Worm (Caenorhabditis elegans): Measurements from ENCODE around the gene T23F2.4.

Gene T23F2.4

DNA sequence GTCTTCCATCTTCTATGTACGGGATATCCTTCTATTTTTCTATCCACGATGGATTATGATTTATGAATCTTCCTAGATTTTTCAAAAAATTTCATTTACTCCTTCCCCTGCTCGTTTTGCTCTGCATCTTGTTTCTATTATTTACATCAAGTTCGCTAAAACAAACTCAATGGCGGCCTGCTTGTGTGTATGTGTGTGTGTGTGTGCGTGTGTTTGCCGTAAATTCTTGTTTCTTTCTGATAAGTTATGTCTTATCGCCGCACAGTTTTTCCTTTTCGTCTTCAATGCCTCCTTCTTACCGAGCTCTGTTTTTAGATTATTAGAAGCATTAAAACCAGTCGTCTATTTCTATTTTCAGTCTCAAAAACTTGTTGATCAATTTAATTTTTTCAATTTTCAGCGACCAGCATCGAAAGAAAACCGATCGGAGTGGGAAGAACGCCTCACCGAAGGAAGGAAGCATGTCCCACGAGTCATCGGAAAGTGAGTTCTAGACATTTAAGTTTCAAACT is 35.5 kb downstream of the T23F2.4 start, which contains the start of gene dlg-1:
TSS of gene dlg-1 (plus strand) at position 401 of the 512 bp plus-strand sequence.
- no peak for TF ChIP-seq F44E2.7 (GFP tag; IDR thresholded peaks at IDR 0.05)
- no peak for TF ChIP-seq Y75B8A.6 (GFP tag; IDR thresholded peaks at IDR 0.05)
- no peak for TF ChIP-seq daf-12 (tag; optimal IDR thresholded peaks at IDR 0.05)
- TF ChIP-seq aha-1 (tag): no peak
- TF ChIP-seq hmg-1.1 (GFP tag; IDR thresholded peaks at IDR 0.05): no peak
- TF ChIP-seq nhr-41 (GFP tag; IDR thresholded peaks at IDR 0.05): no peak
- TF ChIP-seq unc-62 (GFP tag; optimal IDR thresholded peaks at IDR 0.05 in 1 of 2): peak in 1 of 2 experiments; percentile 97
- TF ChIP-seq unc-62 (tag; optimal IDR thresholded peaks at IDR 0.05): no peak
- no peak for TF ChIP-seq Y105C5A.15 (GFP tag; IDR thresholded peaks at IDR 0.05)
- no peak for TF ChIP-seq dmd-9 (GFP tag; IDR thresholded peaks at IDR 0.05)
- TF ChIP-seq nhr-237 (tag; optimal IDR thresholded peaks at IDR 0.05): no peak
- no peak for TF ChIP-seq lin-13 (GFP tag; optimal IDR thresholded peaks at IDR 0.05)
- TF ChIP-seq madf-5 (GFP tag; IDR thresholded peaks at IDR 0.05): no peak
- no peak for TF ChIP-seq tra-1 (GFP tag; IDR thresholded peaks at IDR 0.05)
- no peak for TF ChIP-seq daf-16 (GFP tag; optimal IDR thresholded peaks at IDR 0.05)
- TF ChIP-seq daf-16 (tag; optimal IDR thresholded peaks at IDR 0.05): peak; percentile 73
- peak; percentile 14 for TF ChIP-seq nhr-28 (tag; optimal IDR thresholded peaks at IDR 0.05)
- TF ChIP-seq D1046.2 (GFP tag; IDR thresholded peaks at IDR 0.05): no peak
- TF ChIP-seq nhr-76 (tag; optimal IDR thresholded peaks at IDR 0.05): no peak
- TF ChIP-seq lim-7 (GFP tag; IDR thresholded peaks at IDR 0.05): no peak
- TF ChIP-seq lin-15B (tag; optimal IDR thresholded peaks at IDR 0.05): no peak
- TF ChIP-seq lin-29 (GFP tag; IDR thresholded peaks at IDR 0.05): no peak
- no peak for TF ChIP-seq set-16 (GFP tag; IDR thresholded peaks at IDR 0.05)
- no peak for TF ChIP-seq mdl-1 (tag; optimal IDR thresholded peaks at IDR 0.05)
- no peak for TF ChIP-seq hlh-30 (tag; optimal IDR thresholded peaks at IDR 0.05; ENCODE audit: insufficient read depth)
- TF ChIP-seq rbr-2 (tag; optimal IDR thresholded peaks at IDR 0.05): no peak
- TF ChIP-seq F10B5.3 (tag; optimal IDR thresholded peaks at IDR 0.05): no peak
- peak; percentile 5 for TF ChIP-seq pqm-1 (tag; optimal IDR thresholded peaks at IDR 0.05)
- TF ChIP-seq mdt-29 (GFP tag; IDR thresholded peaks at IDR 0.05): no peak
- no peak for TF ChIP-seq lsy-2 (tag; optimal IDR thresholded peaks at IDR 0.05)
- no peak for TF ChIP-seq mep-1 (tag; optimal IDR thresholded peaks at IDR 0.05)
- TF ChIP-seq Y5F2A.4 (GFP tag; optimal IDR thresholded peaks at IDR 0.05): no peak

DNA sequence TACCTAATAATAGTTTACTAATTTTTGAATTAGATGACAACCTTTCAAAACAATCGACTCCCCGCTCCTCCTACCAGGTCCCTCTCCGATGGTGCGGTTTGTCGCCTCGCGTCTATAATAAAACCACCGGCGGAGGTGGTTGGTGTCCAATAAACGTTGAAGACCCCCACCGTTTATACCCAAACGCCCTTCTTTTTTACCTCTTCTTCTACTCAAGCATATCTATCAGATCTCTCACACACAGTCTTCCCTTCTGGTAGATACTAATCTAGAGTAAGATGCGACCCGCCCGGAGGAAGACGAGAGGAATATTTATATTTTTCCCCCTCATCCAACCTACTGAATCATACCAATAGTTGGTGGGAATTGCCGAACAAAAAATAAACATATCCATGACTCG is 36.0 kb downstream of the T23F2.4 start:
- TF ChIP-seq nhr-25 (tag; optimal IDR thresholded peaks at IDR 0.05; ENCODE audit: borderline replicate concordance, insufficient read depth) (no peak), Y48G9A.11 (GFP tag; IDR thresholded peaks at IDR 0.05) (no peak), ceh-20 (GFP tag; IDR thresholded peaks at IDR 0.05) (no peak), daf-19 (GFP tag; conservative IDR thresholded peaks at IDR 0.05) (no peak), php-3 (GFP tag; IDR thresholded peaks at IDR 0.05) (no peak), ZK337.2 (GFP tag; IDR thresholded peaks at IDR 0.05) (no peak), lin-29 (GFP tag; IDR thresholded peaks at IDR 0.05) (no peak), madf-5 (GFP tag; IDR thresholded peaks at IDR 0.05) (no peak), unc-39 (tag; optimal IDR thresholded peaks at IDR 0.05) (no peak)

DNA sequence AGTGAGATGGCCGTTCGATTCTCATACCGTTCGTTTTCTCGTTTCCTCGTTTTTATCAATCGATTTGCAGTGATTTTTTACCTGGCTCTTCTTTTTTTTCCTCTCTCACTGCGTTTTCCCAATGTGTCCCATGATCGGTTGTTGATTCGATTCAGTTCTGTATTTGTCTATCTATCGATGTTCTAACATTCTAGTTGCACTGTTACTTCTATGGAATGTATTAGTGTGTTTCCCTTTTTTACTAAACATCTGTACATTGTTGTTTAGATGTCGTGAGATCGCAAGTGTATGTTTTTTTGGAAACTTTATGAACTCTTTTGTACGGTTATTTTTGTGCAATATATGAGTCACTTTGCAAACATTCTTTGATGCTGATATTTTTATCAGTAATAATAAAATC is 37.3 kb downstream of the T23F2.4 start:
- TF ChIP-seq hlh-30 (tag; optimal IDR thresholded peaks at IDR 0.05; ENCODE audit: insufficient read depth): peak; percentile 15
- no peak for TF ChIP-seq zfp-3 (GFP tag; conservative IDR thresholded peaks at IDR 0.05)
- no peak for TF ChIP-seq daf-16 (GFP tag; optimal IDR thresholded peaks at IDR 0.05)
- peak; percentile 53 for TF ChIP-seq daf-16 (tag; optimal IDR thresholded peaks at IDR 0.05)
- TF ChIP-seq hlh-11 (tag; optimal IDR thresholded peaks at IDR 0.05): no peak
- peak; percentile 50 for TF ChIP-seq nhr-28 (tag; optimal IDR thresholded peaks at IDR 0.05)
